Fruit fly (Drosophila melanogaster) whole organism, adult: ENCODE data around the gene BG642312.
A peak's percentile ranks its signal among the peaks of the same experiment; 100 is the strongest.

ENCODE experiments used
- CG11617 ChIP-seq: fragments of 200-800 bp; sonication (Bioruptor generic); optimal IDR thresholded peaks from 2 replicates; lab custom pipeline; 2017; ENCODE audit warnings: mild to moderate bottlenecking, missing biosample characterization, missing genetic modification reagents, missing genetic modification characterization
- CG12768 ChIP-seq: fragments of 200-800 bp; sonication (Bioruptor generic); optimal IDR thresholded peaks from 2 replicates; lab custom pipeline; 2017; ENCODE audit warnings: missing biosample characterization, missing genetic modification characterization, mild to moderate bottlenecking, moderate library complexity, missing genetic modification reagents
- CG14711 ChIP-seq: fragments of 200-800 bp; sonication (Bioruptor generic); optimal IDR thresholded peaks from 2 replicates; lab custom pipeline; 2018; ENCODE audit warnings: missing biosample characterization, mild to moderate bottlenecking, missing genetic modification characterization, moderate library complexity
- CG1620 ChIP-seq: fragments of 200-800 bp; sonication (Bioruptor generic); optimal IDR thresholded peaks from 2 replicates; lab custom pipeline; 2016; ENCODE audit warnings: missing biosample characterization, missing genetic modification characterization
- CG5204 ChIP-seq: fragments of 200-800 bp; sonication (Bioruptor generic); optimal IDR thresholded peaks from 2 replicates; lab custom pipeline; 2016; ENCODE audit warnings: missing biosample characterization, missing genetic modification characterization
- CG7045 ChIP-seq: fragments of 200-800 bp; sonication (Bioruptor generic); optimal IDR thresholded peaks from 2 replicates; lab custom pipeline; 2017; ENCODE audit warnings: missing biosample characterization, mild to moderate bottlenecking, missing genetic modification characterization
- CG7101 ChIP-seq: fragments of 200-800 bp; sonication (Bioruptor generic); optimal IDR thresholded peaks from 2 replicates; lab custom pipeline; 2018; ENCODE audit warnings: missing biosample characterization, mild to moderate bottlenecking, missing genetic modification characterization, moderate library complexity
- Clk ChIP-seq: fragments of 200-800 bp; sonication (Bioruptor generic); optimal IDR thresholded peaks from 2 replicates; lab custom pipeline; 2017; ENCODE audit warnings: missing biosample characterization, missing genetic modification characterization
- Crg-1 ChIP-seq: fragments of 200-800 bp; sonication (Bioruptor generic); optimal IDR thresholded peaks from 2 replicates; lab custom pipeline; 2016; ENCODE audit warnings: missing biosample characterization, missing genetic modification characterization
- Hr96 ChIP-seq: fragments of 200-800 bp; sonication (Bioruptor generic); optimal IDR thresholded peaks from 2 replicates; lab custom pipeline; 2016; ENCODE audit warnings: missing biosample characterization, missing genetic modification characterization
- Mnt ChIP-seq: fragments of 200-800 bp; sonication (Bioruptor generic); optimal IDR thresholded peaks from 2 replicates; lab custom pipeline; 2016; ENCODE audit warnings: missing biosample characterization, mild to moderate bottlenecking, missing genetic modification characterization
- bab1 ChIP-seq: fragments of 200-800 bp; sonication (Bioruptor generic); optimal IDR thresholded peaks from 3 replicates; lab custom pipeline; 2019; ENCODE audit warnings: missing biosample characterization, mild to moderate bottlenecking, missing genetic modification characterization, moderate library complexity
- cic ChIP-seq: fragments of 200-800 bp; sonication (Bioruptor generic); optimal IDR thresholded peaks from 2 replicates; lab custom pipeline; 2017; ENCODE audit warnings: missing biosample characterization, mild to moderate bottlenecking, missing genetic modification characterization, moderate library complexity
- cnc ChIP-seq, 2 experiments: fragments of >200 bp; optimal IDR thresholded peaks; 2 replicates each; lab custom pipeline; 2017
- kay ChIP-seq: fragments of 200-800 bp; sonication (Bioruptor generic); peaks from one replicate; lab custom pipeline; 2016; ENCODE audit warnings: missing biosample characterization, missing genetic modification characterization, borderline replicate concordance
- ovo ChIP-seq: fragments of 200-800 bp; sonication (Bioruptor generic); optimal IDR thresholded peaks from 2 replicates; lab custom pipeline; 2016; ENCODE audit warnings: missing biosample characterization, missing genetic modification characterization
- pad ChIP-seq: fragments of 200-800 bp; sonication (Bioruptor generic); optimal IDR thresholded peaks from 3 replicates; lab custom pipeline; 2017; ENCODE audit warnings: missing biosample characterization, missing genetic modification characterization, mild to moderate bottlenecking, moderate library complexity, missing genetic modification reagents
- tj ChIP-seq: fragments of 200-800 bp; sonication (Bioruptor generic); optimal IDR thresholded peaks from 3 replicates; lab custom pipeline; 2017; ENCODE audit warnings: missing biosample characterization, mild to moderate bottlenecking, missing genetic modification characterization, moderate library complexity

The BG642312 gene

DNA sequence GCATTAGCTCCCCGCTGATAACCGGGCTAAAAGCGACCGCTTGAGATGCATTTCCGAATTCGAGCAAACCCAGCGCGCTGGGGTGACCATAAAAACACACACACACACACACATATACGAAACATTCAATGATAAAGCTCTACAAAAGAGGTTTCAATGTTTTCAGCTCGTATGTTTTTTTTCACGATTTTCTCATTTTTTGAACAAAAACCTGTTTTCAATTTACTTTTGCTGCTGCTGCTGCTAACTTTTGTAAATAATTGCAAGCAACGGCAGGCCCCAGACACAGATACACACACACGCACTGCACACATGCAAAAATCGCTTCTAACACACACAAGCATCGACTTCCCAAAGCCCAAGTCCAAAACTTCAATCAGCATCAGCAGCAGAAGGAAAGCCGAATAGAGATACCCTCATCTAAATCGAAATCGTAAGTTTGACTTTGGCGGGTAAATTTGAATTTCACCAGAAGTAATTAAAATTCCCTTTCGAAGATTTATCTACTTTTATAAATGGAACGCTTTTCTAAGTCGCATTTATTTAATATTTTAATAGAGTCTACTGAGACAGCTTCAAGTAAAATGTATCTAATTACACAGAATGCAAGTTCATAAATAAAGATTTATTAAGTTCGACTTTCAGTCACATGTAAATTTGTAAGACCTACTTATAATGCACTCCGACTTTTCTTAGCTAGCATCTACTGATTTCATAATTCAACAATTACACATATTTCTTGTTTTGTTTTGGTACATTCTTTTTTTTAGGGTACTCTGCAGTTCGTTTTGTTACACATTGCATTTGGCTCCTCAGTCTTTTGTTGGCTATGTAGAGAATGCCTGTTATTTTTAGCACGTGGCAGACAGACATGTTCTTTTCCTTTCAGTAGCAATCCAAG lies 16.2 kb upstream of the BG642312 start:
- TF ChIP-seq bab1 (GFP tag; lab: Kevin White, UChicago) (peak; percentile 17), CG12768 (GFP tag; lab: Kevin White, UChicago) (no peak), Hr96 (GFP tag; lab: Kevin White, UChicago) (no peak), CG1620 (GFP tag; lab: Kevin White, UChicago) (no peak), CG14711 (tag; lab: Kevin White, UChicago) (no peak), kay (GFP tag; lab: Kevin White, UChicago) (peak; percentile 28)

DNA sequence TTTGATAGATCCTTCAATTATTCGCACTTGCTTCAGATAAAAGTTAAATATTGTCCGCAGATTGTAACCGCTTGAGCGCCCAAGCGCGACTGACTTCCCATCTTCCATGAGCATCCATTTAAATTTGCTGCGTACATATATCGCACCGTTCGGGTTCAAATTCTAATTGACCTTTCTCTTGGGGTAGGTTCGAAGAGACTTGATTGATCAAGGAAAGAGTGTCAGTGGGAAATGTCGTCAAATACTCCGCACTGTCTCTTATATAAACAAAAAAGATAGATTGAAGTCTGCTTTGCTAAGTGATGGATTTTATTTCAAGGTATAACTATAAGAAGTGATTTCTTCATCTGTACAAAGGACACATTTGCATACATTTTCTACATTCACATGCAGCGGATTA lies 12.5 kb upstream of the BG642312 start, which contains the start of gene Mdr65:
Gene Mdr65, minus strand, starts transcription at position 101 of the 400 bp plus-strand sequence.
- TF ChIP-seq CG5204 (GFP tag; lab: Kevin White, UChicago) (no peak), cnc (optimal IDR thresholded peaks at IDR 0.05; lab: Kevin White, UChicago) (no peak), Hr96 (GFP tag; lab: Kevin White, UChicago) (no peak), bab1 (GFP tag; lab: Kevin White, UChicago) (no peak), Crg-1 (GFP tag; lab: Kevin White, UChicago) (no peak), ovo (GFP tag; lab: Kevin White, UChicago) (no peak), Mnt (GFP tag; lab: Kevin White, UChicago) (no peak)

DNA sequence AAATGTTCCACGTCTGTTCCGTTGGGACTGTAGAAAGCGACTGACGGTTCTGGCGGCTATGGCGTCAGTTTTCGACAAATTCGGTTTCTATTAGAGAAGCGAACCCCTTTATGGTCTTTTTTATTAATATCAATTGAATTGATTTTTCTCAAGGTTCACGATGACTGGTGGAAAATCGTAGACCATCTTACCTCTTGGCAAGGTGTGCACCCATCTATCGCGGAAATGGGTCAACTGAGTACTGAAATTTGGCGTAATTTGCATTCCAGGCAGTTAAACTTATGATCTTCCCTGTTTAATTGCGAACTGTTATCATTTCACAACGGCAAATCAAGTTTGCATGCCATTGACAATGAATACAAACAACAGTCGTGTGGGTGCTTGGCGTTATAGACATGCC lies 6.8 kb upstream of the BG642312 start, which contains the start of gene CG10226:
Gene CG10226, minus strand, starts transcription at position 101 of the 400 bp plus-strand sequence.
- TF ChIP-seq pad (GFP tag; lab: Kevin White, UChicago) (no peak), CG5204 (GFP tag; lab: Kevin White, UChicago) (no peak), Crg-1 (GFP tag; lab: Kevin White, UChicago) (no peak), cnc (optimal IDR thresholded peaks at IDR 0.05; lab: Kevin White, UChicago) (no peak), ovo (GFP tag; lab: Kevin White, UChicago) (no peak), CG1620 (GFP tag; lab: Kevin White, UChicago) (no peak), cic (no peak), CG7101 (tag; lab: Kevin White, UChicago) (no peak)

DNA sequence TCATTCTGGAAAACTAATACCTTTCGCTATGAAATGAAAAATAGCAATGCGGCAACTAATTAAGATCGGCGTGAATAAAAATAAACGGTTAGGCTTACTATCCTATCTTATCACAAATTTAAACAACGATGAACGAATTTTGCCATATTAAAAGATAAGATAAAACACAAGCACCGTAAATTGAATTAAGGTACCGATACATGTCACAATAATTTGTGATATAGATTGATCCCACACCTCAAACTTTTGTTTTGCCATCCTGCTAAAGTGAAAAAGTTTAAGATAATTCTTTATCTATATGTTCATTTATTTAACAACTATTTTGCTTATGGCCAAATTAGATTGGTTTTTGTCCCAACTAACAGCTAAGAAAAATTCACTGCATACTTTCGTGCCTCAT lies 854 bp upstream of the BG642312 start, which contains the start of gene CG42714:
Gene CG42714, minus strand, starts transcription at position 22 of the 400 bp plus-strand sequence.
- TF ChIP-seq CG1620 (GFP tag; lab: Kevin White, UChicago) (no peak), Clk (no peak), Crg-1 (GFP tag; lab: Kevin White, UChicago) (no peak), CG14711 (tag; lab: Kevin White, UChicago) (no peak), CG12768 (GFP tag; lab: Kevin White, UChicago) (no peak), cnc (optimal IDR thresholded peaks at IDR 0.05; lab: Kevin White, UChicago) (no peak), CG7045 (GFP tag; lab: Kevin White, UChicago) (no peak)

DNA sequence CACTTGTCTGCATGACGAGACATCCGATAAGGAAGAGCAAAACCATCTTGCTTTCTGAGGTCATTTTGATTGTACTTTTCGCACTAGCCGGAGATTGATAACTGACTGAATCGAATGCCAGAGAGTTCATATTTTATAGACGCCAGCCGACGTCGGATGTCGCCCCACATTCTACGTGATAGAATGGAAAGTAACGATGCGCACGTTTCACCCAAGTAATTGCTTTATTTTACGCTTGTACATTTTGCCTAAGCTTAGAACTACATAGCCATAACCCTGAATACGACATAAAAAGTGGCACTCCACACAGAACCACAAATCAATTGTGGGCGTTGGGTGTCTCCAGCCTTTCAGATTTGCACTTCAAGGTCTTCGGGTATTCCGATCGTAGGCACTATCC lies 920 bp downstream of the BG642312 start, which contains the start of gene CG13299:
Gene CG13299, minus strand, starts transcription at position 101 of the 400 bp plus-strand sequence.
- TF ChIP-seq CG14711 (tag; lab: Kevin White, UChicago), result no peak
- no peak for TF ChIP-seq CG1620 (GFP tag; lab: Kevin White, UChicago)
- TF ChIP-seq Hr96 (GFP tag; lab: Kevin White, UChicago), result no peak
- TF ChIP-seq CG7045 (GFP tag; lab: Kevin White, UChicago), result no peak
- TF ChIP-seq cnc (optimal IDR thresholded peaks at IDR 0.05; lab: Kevin White, UChicago), result no peak

DNA sequence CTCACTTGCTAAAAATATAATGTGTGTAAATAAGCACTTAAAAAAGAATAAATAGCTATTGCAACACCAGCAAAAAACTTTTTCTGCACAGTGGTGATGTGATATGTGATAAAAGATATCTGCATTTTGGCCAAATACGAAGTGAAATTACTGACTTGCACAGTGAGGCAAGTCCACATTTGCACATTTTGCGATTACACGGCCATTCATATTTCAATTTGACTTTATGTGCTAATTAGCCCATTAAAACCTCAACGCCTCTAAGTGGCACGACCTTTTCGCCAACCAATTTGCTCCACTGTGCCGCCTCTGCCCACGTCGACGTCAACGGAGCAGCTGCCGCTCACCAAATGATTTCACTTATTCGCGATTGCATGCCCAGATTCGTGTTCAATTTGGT lies 13.0 kb downstream of the BG642312 start, which contains the start of gene CG33946:
Gene CG33946, plus strand, starts transcription at position 392 of the 400 bp plus-strand sequence.
- TF ChIP-seq tj (GFP tag; lab: Kevin White, UChicago) (peak; percentile 87), bab1 (GFP tag; lab: Kevin White, UChicago) (peak; percentile 5), Crg-1 (GFP tag; lab: Kevin White, UChicago) (no peak), CG11617 (GFP tag; lab: Kevin White, UChicago) (no peak), CG1620 (GFP tag; lab: Kevin White, UChicago) (peak; percentile 0)

DNA sequence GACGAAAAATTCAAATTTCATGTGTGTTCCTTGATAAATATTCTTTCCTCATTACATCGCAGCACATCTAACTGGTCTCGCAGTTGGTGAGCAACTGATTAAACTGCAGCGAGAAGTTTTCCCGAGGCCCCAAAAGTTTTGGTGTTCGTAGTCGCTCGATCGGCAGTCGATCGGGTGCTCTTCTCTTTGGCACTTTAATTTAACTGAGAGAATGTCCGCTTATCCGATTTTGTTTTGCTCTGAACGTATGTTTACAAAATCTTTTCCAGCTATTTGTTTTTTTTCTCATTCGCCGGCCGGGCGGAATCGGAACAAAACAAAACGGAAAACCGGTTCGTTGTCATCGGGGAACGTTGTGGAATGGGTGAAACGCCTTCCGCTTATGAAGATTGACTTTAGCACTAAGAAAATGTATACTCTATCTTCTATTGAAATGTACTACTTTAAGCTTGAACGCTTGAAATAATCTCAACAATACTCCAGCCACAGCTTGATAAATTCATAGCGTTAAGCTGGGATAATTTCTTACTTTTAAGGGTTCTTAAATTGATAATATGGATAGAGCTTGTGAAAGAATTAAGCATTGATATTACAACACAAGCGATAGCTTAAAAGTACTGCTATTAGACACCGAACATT lies 14.5 kb downstream of the BG642312 start:
- TF ChIP-seq CG7045 (GFP tag; lab: Kevin White, UChicago), result no peak
- TF ChIP-seq kay (GFP tag; lab: Kevin White, UChicago), result peak; percentile 86
